Worm (Caenorhabditis elegans) whole organism, late embryonic: ENCODE data around the gene col-114.

Experiments used
- T23F11.4 ChIP-seq: fragments of 200-800 bp; sonication (Bioruptor generic); optimal IDR thresholded peaks from 2 replicates; lab custom pipeline; 2018; ENCODE audit warnings: mild to moderate bottlenecking, missing genetic modification characterization, missing compliant biosample characterization
- Y22D7AL.16 ChIP-seq: sonication (generic microtip); optimal IDR thresholded peaks from 2 replicates; lab custom pipeline; 2016; ENCODE audit warnings: missing genetic modification characterization, missing compliant biosample characterization
- fkh-6 ChIP-seq: sonication (generic microtip); optimal IDR thresholded peaks from 2 replicates; lab custom pipeline; 2016; ENCODE audit warnings: missing genetic modification characterization, missing compliant biosample characterization
- hlh-30 ChIP-seq: sonication (generic microtip); optimal IDR thresholded peaks from 2 replicates; lab custom pipeline; 2017; ENCODE audit warnings: antibody characterized with exemption, missing genetic modification characterization, missing compliant biosample characterization; ENCODE audit not compliant: insufficient read depth
- nfya-1 ChIP-seq: sonication (generic microtip); optimal IDR thresholded peaks from 2 replicates; lab custom pipeline; 2017; ENCODE audit warnings: missing genetic modification characterization, mild to moderate bottlenecking, missing compliant biosample characterization, antibody characterized with exemption, moderate library complexity
- nhr-11 ChIP-seq: fragments of 150-350 bp; optimal IDR thresholded peaks from 2 replicates; lab custom pipeline; 2014; ENCODE audit warnings: missing biosample characterization, missing genetic modification characterization
- pag-3 ChIP-seq: sonication (generic microtip); optimal IDR thresholded peaks from 2 replicates; lab custom pipeline; 2016; ENCODE audit warnings: missing compliant biosample characterization, missing genetic modification characterization, borderline replicate concordance
- pha-2 ChIP-seq: sonication (generic microtip); optimal IDR thresholded peaks from 2 replicates; lab custom pipeline; 2017; ENCODE audit warnings: mild to moderate bottlenecking, missing genetic modification characterization, missing compliant biosample characterization
- pqm-1 ChIP-seq: sonication (generic microtip); optimal IDR thresholded peaks from 2 replicates; lab custom pipeline; 2016; ENCODE audit warnings: missing genetic modification characterization, missing compliant biosample characterization
- unc-55 ChIP-seq: sonication (generic microtip); optimal IDR thresholded peaks from 2 replicates; lab custom pipeline; 2017; ENCODE audit warnings: missing biosample characterization, missing genetic modification reagents, missing genetic modification characterization
- unc-86 ChIP-seq: sonication (generic microtip); optimal IDR thresholded peaks from 2 replicates; lab custom pipeline; 2016; ENCODE audit warnings: missing genetic modification characterization, missing compliant biosample characterization

- TF ChIP-seq fkh-6 (tag; lab: Kevin White, UChicago), result no peak
- TF ChIP-seq nfya-1 (tag; lab: Kevin White, UChicago), result no peak
- no peak for TF ChIP-seq unc-55 (GFP tag; lab: Kevin White, UChicago)
- no peak for TF ChIP-seq T23F11.4 (GFP tag; lab: Kevin White, UChicago)
- TF ChIP-seq pha-2 (tag; lab: Kevin White, UChicago), result no peak
- no peak for TF ChIP-seq pqm-1 (tag; lab: Kevin White, UChicago)
- TF ChIP-seq Y22D7AL.16 (tag; lab: Kevin White, UChicago), result no peak
- no peak for TF ChIP-seq hlh-30 (tag; lab: Kevin White, UChicago)
- no peak for TF ChIP-seq unc-86 (tag; lab: Kevin White, UChicago)
- no peak for TF ChIP-seq nhr-11
- no peak for TF ChIP-seq pag-3 (tag; lab: Kevin White, UChicago)
These were observed 37.5 kb downstream of the col-114 start for ce11 chrIV:7208961-7209360.
